Fruit fly (Drosophila melanogaster) whole organism, embryonic: ENCODE data around the gene CG13947.

Experiments used
- CG11696 ChIP-seq: fragments of 200-800 bp; sonication (Bioruptor generic); IDR thresholded peaks from 2 replicates; pipeline ENCODE4 v1.3.6; 2022; ENCODE audit warnings: missing biosample characterization, missing genetic modification characterization
- CG12769 ChIP-seq: fragments of 200-800 bp; sonication (Bioruptor generic); optimal IDR thresholded peaks from 2 replicates; lab custom pipeline; 2019; ENCODE audit warnings: missing biosample characterization, mild to moderate bottlenecking, missing genetic modification characterization, moderate library complexity
- CG14667 ChIP-seq: fragments of 200-800 bp; sonication (Bioruptor generic); IDR thresholded peaks from 2 replicates; pipeline ENCODE4 v1.3.6; 2022; ENCODE audit warnings: missing biosample characterization, missing genetic modification characterization
- CG15479 ChIP-seq: fragments of 200-800 bp; sonication (Bioruptor generic); optimal IDR thresholded peaks from 3 replicates; lab custom pipeline; 2019; ENCODE audit warnings: missing biosample characterization, mild to moderate bottlenecking, missing genetic modification characterization, moderate library complexity
- Dad ChIP-seq: fragments of 200-800 bp; sonication (Bioruptor generic); optimal IDR thresholded peaks from 3 replicates; lab custom pipeline; 2016; ENCODE audit warnings: missing biosample characterization, missing genetic modification characterization
- Fer1 ChIP-seq: fragments of 200-800 bp; sonication (Bioruptor generic); optimal IDR thresholded peaks from 2 replicates; lab custom pipeline; 2017; ENCODE audit warnings: missing biosample characterization, mild to moderate bottlenecking, missing genetic modification characterization
- Hmr ChIP-seq: fragments of 200-800 bp; sonication (Bioruptor generic); optimal IDR thresholded peaks from 3 replicates; lab custom pipeline; 2017; ENCODE audit warnings: mild to moderate bottlenecking, missing biosample characterization, missing genetic modification reagents, missing genetic modification characterization
- Hsf ChIP-seq: fragments of 200-800 bp; sonication (Bioruptor generic); optimal IDR thresholded peaks from 3 replicates; lab custom pipeline; 2016; ENCODE audit warnings: missing biosample characterization, missing genetic modification characterization
- Usf ChIP-seq: fragments of 200-800 bp; sonication (Bioruptor generic); optimal IDR thresholded peaks from 2 replicates; lab custom pipeline; 2017; ENCODE audit warnings: missing genotype, missing biosample characterization, missing genetic modification characterization
- exex ChIP-seq: fragments of 200-800 bp; sonication (Bioruptor generic); optimal IDR thresholded peaks from 4 replicates; lab custom pipeline; 2018; ENCODE audit warnings: missing biosample characterization, mild to moderate bottlenecking, missing genetic modification characterization, moderate library complexity
- eyg ChIP-seq: fragments of 200-800 bp; sonication (Bioruptor generic); optimal IDR thresholded peaks from 3 replicates; lab custom pipeline; 2016; ENCODE audit warnings: missing biosample characterization, missing genetic modification characterization
- tin ChIP-seq: fragments of 200-800 bp; sonication (Bioruptor generic); optimal IDR thresholded peaks from 3 replicates; lab custom pipeline; 2016; ENCODE audit warnings: missing biosample characterization, missing genetic modification characterization
- vnd ChIP-seq: fragments of 200-800 bp; sonication (Bioruptor generic); IDR thresholded peaks from 3 replicates; pipeline ENCODE4 v1.3.6; 2022; ENCODE audit warnings: missing biosample characterization, missing genetic modification characterization; ENCODE audit not compliant: partially characterized antibody

dm6 chr2L:780182-780581 is 1.2 kb downstream of the CG13947 start, which contains the start of gene Gr21a:
- no peak for TF ChIP-seq Usf (GFP tag; lab: Kevin White, UChicago)
- no peak for TF ChIP-seq eyg (GFP tag; lab: Kevin White, UChicago)
- no peak for TF ChIP-seq Fer1
- no peak for TF ChIP-seq CG12769
- TF ChIP-seq exex: no peak
- TF ChIP-seq CG11696 (GFP tag; lab: Robert Waterston, UW): no peak
- TF ChIP-seq Hmr (GFP tag; lab: Kevin White, UChicago): no peak
- TF ChIP-seq CG14667: no peak
- TF ChIP-seq CG15479 (GFP tag; lab: Kevin White, UChicago): no peak
- TF ChIP-seq vnd (GFP tag; lab: Robert Waterston, UW): no peak
- TF ChIP-seq tin (GFP tag; lab: Kevin White, UChicago): no peak
- no peak for TF ChIP-seq Dad
- no peak for TF ChIP-seq Hsf
